Fruit fly (Drosophila melanogaster): ENCODE data around the gene Ir64a.
A peak's percentile ranks its signal among the peaks of the same experiment; 100 is the strongest.

DNA sequence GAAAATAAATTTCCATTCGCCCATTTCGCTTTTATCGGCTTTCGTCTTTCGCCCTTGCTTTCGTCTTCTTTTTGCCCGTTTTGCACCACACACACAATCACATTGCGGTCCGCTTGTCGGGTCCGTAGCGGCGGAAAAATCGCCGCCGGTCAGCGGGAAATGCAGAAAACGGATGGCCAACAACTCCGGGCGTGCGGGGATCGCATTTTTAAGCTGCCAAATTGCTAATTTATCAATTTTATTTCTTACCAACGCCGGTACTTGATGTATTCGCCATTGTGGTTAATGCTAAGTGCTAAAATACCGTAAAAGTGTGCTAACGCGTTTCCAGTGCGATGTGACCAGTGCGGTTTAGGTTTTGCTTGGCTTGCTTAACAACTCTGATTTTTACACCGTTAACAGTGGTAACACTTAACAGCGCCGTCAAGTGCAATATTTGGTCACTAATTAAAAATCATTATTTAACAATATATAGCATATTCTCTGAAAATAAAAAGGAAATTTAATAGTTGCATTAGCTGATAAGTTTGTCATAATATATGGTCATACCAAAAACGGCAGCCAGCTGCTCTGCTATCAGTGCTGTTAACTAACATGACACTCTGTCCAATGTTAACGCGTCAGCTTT is 16.6 kb downstream of the Ir64a start, which contains the start of the genes Uev1A and Membrin:
- no peak for TF ChIP-seq CG7045 (GFP tag; optimal IDR thresholded peaks at IDR 0.05)
- TF ChIP-seq Hr96 (GFP tag; optimal IDR thresholded peaks at IDR 0.05): no peak
- no peak for TF ChIP-seq ovo (GFP tag; optimal IDR thresholded peaks at IDR 0.05)
- TF ChIP-seq pad (GFP tag; optimal IDR thresholded peaks at IDR 0.05): peak; percentile 9
- TF ChIP-seq cic (GFP tag; optimal IDR thresholded peaks at IDR 0.05): no peak
- no peak for TF ChIP-seq CG33017 (tag; optimal IDR thresholded peaks at IDR 0.05)
- TF ChIP-seq CG1620 (GFP tag; optimal IDR thresholded peaks at IDR 0.05): no peak
- TF ChIP-seq cnc (optimal IDR thresholded peaks at IDR 0.05): no peak
- no peak for TF ChIP-seq Clk (GFP tag; optimal IDR thresholded peaks at IDR 0.05)
- no peak for TF ChIP-seq CG11617 (GFP tag; optimal IDR thresholded peaks at IDR 0.05)
